Worm (Caenorhabditis elegans) whole organism, L2 larva: Measurements from ENCODE around the gene str-109.

Experiments
- F13H6.1 ChIP-seq: sonication (generic microtip); optimal IDR thresholded peaks from 2 replicates; lab custom pipeline; 2016; ENCODE audit warnings: missing genetic modification characterization, missing compliant biosample characterization
- R02D3.7 ChIP-seq: fragments of 150-350 bp; optimal IDR thresholded peaks from 2 replicates; lab custom pipeline; 2014; ENCODE audit warnings: missing biosample characterization, missing genetic modification characterization
- Y55F3AM.14 ChIP-seq: fragments of 200-800 bp; sonication (Bioruptor generic); optimal IDR thresholded peaks from 2 replicates; lab custom pipeline; 2018; ENCODE audit warnings: mild to moderate bottlenecking, missing genetic modification characterization, missing compliant biosample characterization
- aly-2 ChIP-seq: fragments of 150-350 bp; optimal IDR thresholded peaks from 2 replicates; lab custom pipeline; 2014; ENCODE audit warnings: missing biosample characterization, missing genetic modification characterization
- ama-1 ChIP-seq: fragments of 150-350 bp; optimal IDR thresholded peaks from 2 replicates; lab custom pipeline; 2018; ENCODE audit warnings: inconsistent platforms
- ceh-82 ChIP-seq: fragments of 150-350 bp; optimal IDR thresholded peaks from 2 replicates; lab custom pipeline; 2014; ENCODE audit warnings: missing biosample characterization, missing genetic modification characterization
- crh-2 ChIP-seq: sonication (generic microtip); optimal IDR thresholded peaks from 2 replicates; lab custom pipeline; 2017; ENCODE audit warnings: missing biosample characterization, missing genetic modification characterization
- dmd-4 ChIP-seq: sonication (generic microtip); optimal IDR thresholded peaks from 2 replicates; lab custom pipeline; 2017; ENCODE audit warnings: missing biosample characterization, missing genetic modification characterization
- egl-27 ChIP-seq: sonication (generic microtip); optimal IDR thresholded peaks from 3 replicates; lab custom pipeline; 2017; ENCODE audit warnings: missing biosample characterization, missing genetic modification reagents, missing genetic modification characterization
- elt-1 ChIP-seq: fragments of 150-350 bp; optimal IDR thresholded peaks from 2 replicates; lab custom pipeline; 2014; ENCODE audit warnings: missing biosample characterization, missing genetic modification characterization
- elt-3 ChIP-seq: sonication (generic microtip); optimal IDR thresholded peaks from 2 replicates; lab custom pipeline; 2017; ENCODE audit warnings: missing biosample characterization, missing genetic modification characterization
- fos-1 ChIP-seq: fragments of 150-350 bp; optimal IDR thresholded peaks from 2 replicates; lab custom pipeline; 2014; ENCODE audit warnings: missing biosample characterization, missing genetic modification characterization
- gmeb-1 ChIP-seq: fragments of 150-350 bp; optimal IDR thresholded peaks from 2 replicates; lab custom pipeline; 2014; ENCODE audit warnings: missing biosample characterization, missing genetic modification characterization
- lin-11 ChIP-seq: fragments of 150-350 bp; sonication (generic microtip); optimal IDR thresholded peaks from 2 replicates; lab custom pipeline; 2014; ENCODE audit warnings: missing biosample characterization, missing genetic modification characterization, inconsistent platforms, mixed read lengths
- lsy-2 ChIP-seq, 2 experiments: fragments of 150-350 bp in 1 of 2; sonication (generic microtip) in 1 of 2; optimal IDR thresholded peaks; 2 replicates each; lab custom pipeline; 2014 to 2017; ENCODE audit warnings: missing biosample characterization in 2 of 2, missing genetic modification characterization in 2 of 2
- mab-5 ChIP-seq: fragments of 150-350 bp; optimal IDR thresholded peaks from 2 replicates; lab custom pipeline; 2014; ENCODE audit warnings: missing biosample characterization, missing genetic modification characterization
- mdl-1 ChIP-seq, 2 experiments: fragments of 150-350 bp in 1 of 2; sonication (generic microtip) in 1 of 2; optimal IDR thresholded peaks; 2 replicates each; lab custom pipeline; 2017; ENCODE audit warnings: missing biosample characterization in 2 of 2, missing genetic modification characterization in 2 of 2
- nhr-10 ChIP-seq: sonication (generic microtip); optimal IDR thresholded peaks from 2 replicates; lab custom pipeline; 2017; ENCODE audit warnings: missing biosample characterization, missing genetic modification characterization
- nhr-11 ChIP-seq: fragments of 150-350 bp; optimal IDR thresholded peaks from 2 replicates; lab custom pipeline; 2014; ENCODE audit warnings: missing biosample characterization, missing genetic modification characterization
- nhr-129 ChIP-seq: fragments of 150-350 bp; optimal IDR thresholded peaks from 2 replicates; lab custom pipeline; 2014; ENCODE audit warnings: missing biosample characterization, missing genetic modification characterization
- nhr-25 ChIP-seq: fragments of 150-350 bp; sonication (generic microtip); optimal IDR thresholded peaks from 3 replicates; lab custom pipeline; 2014; ENCODE audit warnings: missing biosample characterization, missing genetic modification characterization
- nhr-6 ChIP-seq: fragments of 150-350 bp; optimal IDR thresholded peaks from 2 replicates; lab custom pipeline; 2014; ENCODE audit warnings: missing biosample characterization, missing genetic modification characterization
- nhr-77 ChIP-seq: fragments of 150-350 bp; optimal IDR thresholded peaks from 2 replicates; lab custom pipeline; 2014; ENCODE audit warnings: missing biosample characterization, missing genetic modification characterization
- sem-4 ChIP-seq: fragments of 150-350 bp; optimal IDR thresholded peaks from 2 replicates; lab custom pipeline; 2014; ENCODE audit warnings: missing biosample characterization, missing genetic modification reagents, missing genetic modification characterization
- skn-1 ChIP-seq: sonication (generic microtip); optimal IDR thresholded peaks from 2 replicates; lab custom pipeline; 2017; ENCODE audit warnings: missing biosample characterization, missing genetic modification characterization
- sma-3 ChIP-seq: sonication (generic microtip); optimal IDR thresholded peaks from 2 replicates; lab custom pipeline; 2016; ENCODE audit warnings: missing genetic modification reagents, missing genetic modification characterization, missing compliant biosample characterization
- sma-9 ChIP-seq, 2 experiments: fragments of 150-350 bp in 1 of 2; sonication (generic microtip) in 1 of 2; optimal IDR thresholded peaks; 2 replicates each; lab custom pipeline; 2014 to 2016; ENCODE audit warnings: missing genetic modification characterization in 2 of 2, mild to moderate bottlenecking in 1 of 2, missing biosample characterization in 1 of 2, missing compliant biosample characterization in 1 of 2, missing genetic modification reagents in 1 of 2, moderate library complexity in 1 of 2
- snpc-4 ChIP-seq: fragments of 150-350 bp; optimal IDR thresholded peaks from 2 replicates; lab custom pipeline; 2014; ENCODE audit warnings: missing biosample characterization, missing genetic modification characterization
- unc-39 ChIP-seq: fragments of 150-350 bp; optimal IDR thresholded peaks from 2 replicates; lab custom pipeline; 2014; ENCODE audit warnings: missing biosample characterization, missing genetic modification characterization
- unc-62 ChIP-seq: fragments of 150-350 bp; optimal IDR thresholded peaks from 2 replicates; lab custom pipeline; 2014; ENCODE audit warnings: missing biosample characterization, missing genetic modification reagents, missing genetic modification characterization
- ztf-1 ChIP-seq: fragments of 200-800 bp; sonication (Bioruptor generic); conservative IDR thresholded peaks from 2 replicates; pipeline ENCODE4 v1.3.6; 2022; ENCODE audit warnings: missing genetic modification characterization, missing compliant biosample characterization
- ztf-11 ChIP-seq: sonication (generic microtip); optimal IDR thresholded peaks from 2 replicates; lab custom pipeline; 2017; ENCODE audit warnings: missing biosample characterization, missing genetic modification characterization
- ztf-4 ChIP-seq: fragments of 150-350 bp; optimal IDR thresholded peaks from 2 replicates; lab custom pipeline; 2014; ENCODE audit warnings: missing biosample characterization, missing genetic modification characterization

The str-109 gene

DNA sequence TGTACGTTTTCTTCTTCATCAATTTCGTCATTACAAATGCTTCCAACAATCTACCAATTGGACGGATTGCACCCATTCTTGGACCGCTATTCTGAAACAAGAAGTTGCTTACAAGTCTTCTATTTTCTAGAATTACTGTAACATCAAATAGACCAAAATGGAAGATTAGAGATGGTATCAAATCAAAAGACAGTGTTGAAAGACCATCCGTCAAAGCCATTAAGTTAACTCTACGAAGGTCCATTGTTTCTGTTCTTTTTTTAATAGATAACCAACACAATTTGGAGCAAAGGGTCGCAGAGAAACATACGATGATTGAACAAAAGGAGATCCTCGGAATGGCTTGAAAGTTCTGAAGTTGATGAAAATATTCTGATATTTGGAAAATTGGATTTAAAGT is 17.0 kb downstream of the str-109 start:
- no peak for TF ChIP-seq elt-1 (tag; lab: Kevin White, UChicago)
- no peak for TF ChIP-seq sem-4 (tag; lab: Kevin White, UChicago)
- no peak for TF ChIP-seq elt-3
- no peak for TF ChIP-seq crh-2 (tag; lab: Kevin White, UChicago)
- TF ChIP-seq nhr-129 (tag; lab: Kevin White, UChicago): no peak
- no peak for TF ChIP-seq mab-5 (tag; lab: Kevin White, UChicago)
- TF ChIP-seq nhr-11 (tag; lab: Kevin White, UChicago): no peak
- no peak for TF ChIP-seq aly-2 (tag; lab: Kevin White, UChicago)
- TF ChIP-seq ztf-4 (tag; lab: Kevin White, UChicago): no peak
- no peak for TF ChIP-seq lsy-2 (tag; optimal IDR thresholded peaks at IDR 0.05; lab: Kevin White, UChicago)
- no peak for TF ChIP-seq gmeb-1

- TF ChIP-seq F13H6.1 (tag; lab: Kevin White, UChicago): no peak
- no peak for TF ChIP-seq R02D3.7 (tag; lab: Kevin White, UChicago)
- TF ChIP-seq lin-11 (tag; lab: Kevin White, UChicago): no peak
- TF ChIP-seq unc-39 (tag; lab: Kevin White, UChicago): no peak
- TF ChIP-seq sma-9 (GFP tag; optimal IDR thresholded peaks at IDR 0.05; lab: Kevin White, UChicago): peak; percentile 17
- no peak for TF ChIP-seq sma-9 (tag; optimal IDR thresholded peaks at IDR 0.05; lab: Kevin White, UChicago)
- TF ChIP-seq fos-1: peak; percentile 77
- TF ChIP-seq, all 48 proteins: peak for 2
Observed at ce11 chrV:16143066-16143581, 18.9 kb downstream of the str-109 start, which contains the start of gene fbxa-88. fbxa-88 (minus strand) TSS chrV:16143116.

DNA sequence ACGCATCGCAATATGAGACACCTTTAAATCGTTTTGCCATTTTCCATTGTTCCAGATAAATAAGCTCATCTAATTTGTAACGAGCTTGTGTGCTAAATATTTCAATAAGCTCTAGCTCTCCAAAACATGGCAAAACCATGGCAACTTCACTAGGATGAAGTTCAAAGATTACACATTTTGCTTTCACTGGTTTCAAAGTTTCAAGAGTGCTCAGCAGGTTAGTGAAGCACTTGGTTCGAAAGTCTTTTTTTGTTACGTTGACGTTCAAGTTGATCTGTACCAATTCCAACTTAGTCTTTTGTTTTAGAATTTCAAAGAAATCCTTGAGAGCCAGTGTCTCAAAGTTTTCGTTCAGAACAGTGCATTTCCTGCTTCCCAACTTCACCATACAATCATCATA is 19.7 kb downstream of the str-109 start, which contains the start of gene fbxa-18:
Gene fbxa-18, plus strand, starts transcription at position 301 of the 400 bp plus-strand sequence.
- TF ChIP-seq dmd-4 (tag; lab: Kevin White, UChicago): no peak
- no peak for TF ChIP-seq mdl-1 (tag; optimal IDR thresholded peaks at IDR 0.05; lab: Kevin White, UChicago)
- TF ChIP-seq ama-1: no peak
- no peak for TF ChIP-seq fos-1
- no peak for TF ChIP-seq aly-2 (tag; lab: Kevin White, UChicago)
- no peak for TF ChIP-seq ztf-4 (tag; lab: Kevin White, UChicago)
- TF ChIP-seq skn-1 (tag; lab: Kevin White, UChicago): no peak
- TF ChIP-seq nhr-6 (tag; lab: Kevin White, UChicago): no peak
- TF ChIP-seq ceh-82 (tag; lab: Kevin White, UChicago): no peak
- no peak for TF ChIP-seq nhr-11 (tag; lab: Kevin White, UChicago)
- no peak for TF ChIP-seq snpc-4 (tag; lab: Kevin White, UChicago)
- no peak for TF ChIP-seq lin-11 (tag; lab: Kevin White, UChicago)
- TF ChIP-seq lsy-2 (tag; optimal IDR thresholded peaks at IDR 0.05; lab: Kevin White, UChicago): no peak

DNA sequence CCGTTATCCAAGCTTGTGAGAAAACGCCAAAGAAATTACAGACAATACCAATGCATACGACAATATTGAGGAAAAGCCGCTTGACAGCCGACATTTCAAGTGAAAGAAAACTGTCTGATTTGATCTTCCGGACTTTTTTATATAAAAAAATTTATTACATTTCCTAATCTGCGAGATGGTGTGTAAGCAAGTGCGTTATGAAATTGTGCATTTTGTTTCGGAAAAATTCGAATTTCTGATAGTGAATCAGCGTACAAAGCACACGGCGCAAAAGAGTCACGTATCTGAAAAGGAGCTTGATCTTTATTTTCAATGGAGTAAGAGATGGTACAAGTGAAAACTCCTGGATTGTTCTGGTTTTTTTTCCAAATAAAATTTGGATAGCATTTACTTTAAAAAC is 21.0 kb downstream of the str-109 start, which contains the start of gene clc-32:
Gene clc-32, minus strand, starts transcription at position 101 of the 400 bp plus-strand sequence.
- no peak for TF ChIP-seq elt-3
- TF ChIP-seq nhr-10 (tag; lab: Kevin White, UChicago): no peak
- no peak for TF ChIP-seq aly-2 (tag; lab: Kevin White, UChicago)
- TF ChIP-seq nhr-6 (tag; lab: Kevin White, UChicago): no peak
- TF ChIP-seq mab-5 (tag; lab: Kevin White, UChicago): no peak
- TF ChIP-seq lin-11 (tag; lab: Kevin White, UChicago): no peak
- no peak for TF ChIP-seq ztf-11 (tag; lab: Kevin White, UChicago)
- no peak for TF ChIP-seq gmeb-1
- no peak for TF ChIP-seq ama-1
- no peak for TF ChIP-seq sma-9 (GFP tag; optimal IDR thresholded peaks at IDR 0.05; lab: Kevin White, UChicago)
- TF ChIP-seq sma-9 (tag; optimal IDR thresholded peaks at IDR 0.05; lab: Kevin White, UChicago): no peak
- TF ChIP-seq sma-3: no peak
- no peak for TF ChIP-seq ztf-1 (GFP tag; lab: Robert Waterston, UW)
- no peak for TF ChIP-seq nhr-25
- no peak for TF ChIP-seq crh-2 (tag; lab: Kevin White, UChicago)
- no peak for TF ChIP-seq ceh-82 (tag; lab: Kevin White, UChicago)
- TF ChIP-seq F13H6.1 (tag; lab: Kevin White, UChicago): no peak
- no peak for TF ChIP-seq unc-62 (GFP tag; lab: Kevin White, UChicago)
- no peak for TF ChIP-seq Y55F3AM.14 (GFP tag; lab: Kevin White, UChicago)
- TF ChIP-seq nhr-77: no peak
- no peak for TF ChIP-seq egl-27 (tag; lab: Kevin White, UChicago)
- TF ChIP-seq, all 48 proteins: peak for 0
